Worm (Caenorhabditis elegans) whole organism, young adult: ENCODE measurements around the gene cdh-1.

Experiments
- B0035.1 ChIP-seq: sonication (generic microtip); optimal IDR thresholded peaks from 2 replicates; lab custom pipeline; 2016; ENCODE audit warnings: missing genetic modification characterization, mild to moderate bottlenecking, missing compliant biosample characterization, missing genotype, missing genetic modification reagents
- D2030.7 ChIP-seq: fragments of 200-800 bp; sonication (Bioruptor generic); IDR thresholded peaks from 2 replicates; pipeline ENCODE4 v1.3.6; 2022; ENCODE audit warnings: missing genetic modification reagents, missing genetic modification characterization, missing compliant biosample characterization
- F22D6.2 ChIP-seq: sonication (generic microtip); optimal IDR thresholded peaks from 2 replicates; lab custom pipeline; 2016; ENCODE audit warnings: mild to moderate bottlenecking, missing genetic modification characterization, missing compliant biosample characterization
- K11D2.4 ChIP-seq: fragments of 200-800 bp; sonication (Bioruptor generic); IDR thresholded peaks from 2 replicates; pipeline ENCODE4 v1.3.6; 2022; ENCODE audit warnings: missing genetic modification reagents, missing genetic modification characterization, missing compliant biosample characterization
- T26A5.8 ChIP-seq: sonication (generic microtip); optimal IDR thresholded peaks from 2 replicates; lab custom pipeline; 2016; ENCODE audit warnings: missing genetic modification characterization, missing compliant biosample characterization
- Y53F4B.3 ChIP-seq: fragments of 200-800 bp; sonication (Bioruptor generic); IDR thresholded peaks from 2 replicates; pipeline ENCODE4 v1.3.6; 2022; ENCODE audit warnings: missing genetic modification reagents, missing genetic modification characterization, missing compliant biosample characterization
- Y53G8AR.9 ChIP-seq: fragments of 200-800 bp; sonication (Bioruptor generic); conservative IDR thresholded peaks from 2 replicates; pipeline ENCODE4 v1.3.6; 2022; ENCODE audit warnings: missing genetic modification reagents, missing genetic modification characterization, missing compliant biosample characterization
- Y67H2A.10 ChIP-seq: fragments of 200-800 bp; sonication (Bioruptor generic); conservative IDR thresholded peaks from 2 replicates; pipeline ENCODE4 v1.3.6; 2022; ENCODE audit warnings: missing genetic modification reagents, missing genetic modification characterization, missing compliant biosample characterization
- ama-1 ChIP-seq, 3 experiments: fragments of 150-350 bp in 1 of 3; sonication (generic microtip) in 2 of 3; optimal IDR thresholded peaks; 2 replicates each; lab custom pipeline; 2014 to 2018; ENCODE audit warnings: missing biosample characterization in 2 of 3, missing genetic modification characterization in 2 of 3, missing genetic modification reagents in 2 of 3
- aptf-3 ChIP-seq: fragments of 200-800 bp; sonication (Bioruptor generic); IDR thresholded peaks from 2 replicates; pipeline ENCODE4 v1.3.6; 2022; ENCODE audit warnings: missing genetic modification characterization, missing compliant biosample characterization
- athp-1 ChIP-seq: sonication (generic microtip); optimal IDR thresholded peaks from 2 replicates; lab custom pipeline; 2017; ENCODE audit warnings: mild to moderate bottlenecking, missing genetic modification characterization, missing compliant biosample characterization
- cebp-1 ChIP-seq, 2 experiments: fragments of 200-800 bp in 1 of 2; sonication (Bioruptor generic) in 1 of 2; sonication (generic microtip) in 1 of 2; IDR thresholded peaks in 1 of 2; optimal IDR thresholded peaks in 1 of 2; 2 replicates each; pipeline versions ENCODE4 v1.3.6 to Lab custom; 2017 to 2022; ENCODE audit warnings: missing compliant biosample characterization in 2 of 2, missing genetic modification characterization in 2 of 2, mild to moderate bottlenecking in 1 of 2, missing genetic modification reagents in 1 of 2, moderate library complexity in 1 of 2
- cebp-2 ChIP-seq: fragments of 200-800 bp; sonication (Bioruptor generic); IDR thresholded peaks from 2 replicates; pipeline ENCODE4 v1.3.6; 2022; ENCODE audit warnings: missing genetic modification characterization, missing compliant biosample characterization
- ceh-100 ChIP-seq: fragments of 200-800 bp; sonication (Bioruptor generic); IDR thresholded peaks from 2 replicates; pipeline ENCODE4 v1.3.6; 2022; ENCODE audit warnings: missing genetic modification reagents, missing genetic modification characterization, missing compliant biosample characterization
- ceh-58 ChIP-seq: fragments of 200-800 bp; sonication (Bioruptor generic); IDR thresholded peaks from 2 replicates; pipeline ENCODE4 v1.3.6; 2022; ENCODE audit warnings: missing genetic modification characterization, missing compliant biosample characterization
- ceh-91 ChIP-seq: fragments of 200-800 bp; sonication (Bioruptor generic); IDR thresholded peaks from 2 replicates; pipeline ENCODE4 v1.3.6; 2022; ENCODE audit warnings: missing genetic modification reagents, missing genetic modification characterization, missing compliant biosample characterization
- chd-7 ChIP-seq: sonication (generic microtip); optimal IDR thresholded peaks from 2 replicates; lab custom pipeline; 2016; ENCODE audit warnings: mild to moderate bottlenecking, missing genetic modification characterization, moderate library complexity, missing compliant biosample characterization
- dpff-1 ChIP-seq: sonication (generic microtip); optimal IDR thresholded peaks from 2 replicates; lab custom pipeline; 2017; ENCODE audit warnings: mild to moderate bottlenecking, missing genetic modification characterization, missing compliant biosample characterization
- dpl-1 ChIP-seq: fragments of 150-350 bp; optimal IDR thresholded peaks from 2 replicates; lab custom pipeline; 2014; ENCODE audit warnings: missing biosample characterization, missing genetic modification reagents, missing genetic modification characterization
- efl-1 ChIP-seq: fragments of 150-350 bp; optimal IDR thresholded peaks from 2 replicates; lab custom pipeline; 2014; ENCODE audit warnings: missing biosample characterization, missing genetic modification reagents, missing genetic modification characterization
- fkh-3 ChIP-seq: sonication (generic microtip); optimal IDR thresholded peaks from 2 replicates; lab custom pipeline; 2016; ENCODE audit warnings: mild to moderate bottlenecking, missing genetic modification characterization, missing compliant biosample characterization
- hlh-12 ChIP-seq: sonication (generic microtip); optimal IDR thresholded peaks from 2 replicates; lab custom pipeline; 2016; ENCODE audit warnings: missing genetic modification characterization, missing compliant biosample characterization
- hmg-1.2 ChIP-seq: fragments of 200-800 bp; sonication (Bioruptor generic); IDR thresholded peaks from 2 replicates; pipeline ENCODE4 v1.3.6; 2022; ENCODE audit warnings: missing genetic modification reagents, missing genetic modification characterization, missing compliant biosample characterization
- hsf-1 ChIP-seq: fragments of 200-800 bp; sonication (Bioruptor generic); IDR thresholded peaks from 2 replicates; pipeline ENCODE4 v1.3.6; 2022; ENCODE audit warnings: missing genetic modification reagents, missing genetic modification characterization, missing compliant biosample characterization
- let-526 ChIP-seq: fragments of 200-800 bp; sonication (Bioruptor generic); IDR thresholded peaks from 2 replicates; pipeline ENCODE4 v1.3.6; 2022; ENCODE audit warnings: missing genetic modification reagents, missing genetic modification characterization, missing compliant biosample characterization
- lin-26 ChIP-seq: fragments of 200-800 bp; sonication (Bioruptor generic); IDR thresholded peaks from 2 replicates; pipeline ENCODE4 v1.3.6; 2022; ENCODE audit warnings: missing genetic modification reagents, missing genetic modification characterization, missing compliant biosample characterization
- madf-3 ChIP-seq: fragments of 200-800 bp; sonication (Bioruptor generic); IDR thresholded peaks from 2 replicates; pipeline ENCODE4 v1.3.6; 2022; ENCODE audit warnings: missing genetic modification reagents, missing genetic modification characterization, missing compliant biosample characterization
- nfya-2 ChIP-seq: fragments of 200-800 bp; sonication (Bioruptor generic); IDR thresholded peaks from 2 replicates; pipeline ENCODE4 v1.3.6; 2022; ENCODE audit warnings: missing genetic modification reagents, missing genetic modification characterization, missing compliant biosample characterization
- pbrm-1 ChIP-seq: fragments of 200-800 bp; sonication (Bioruptor generic); IDR thresholded peaks from 2 replicates; pipeline ENCODE4 v1.3.6; 2022; ENCODE audit warnings: missing genetic modification reagents, missing genetic modification characterization, missing compliant biosample characterization
- rec-8 ChIP-seq, 2 experiments: sonication (generic microtip); optimal IDR thresholded peaks; 2 replicates each; lab custom pipeline; 2016; ENCODE audit warnings: mild to moderate bottlenecking in 2 of 2, missing genetic modification characterization in 2 of 2, missing genetic modification reagents in 2 of 2, missing genotype in 2 of 2, missing biosample characterization in 1 of 2, missing compliant biosample characterization in 1 of 2, moderate library complexity in 1 of 2
- rpc-1 ChIP-seq, 2 experiments: fragments of 150-350 bp in 1 of 2; sonication (generic microtip) in 1 of 2; optimal IDR thresholded peaks; 2 replicates each; lab custom pipeline; 2014 to 2018; ENCODE audit warnings: missing biosample characterization in 1 of 2, missing genetic modification characterization in 1 of 2, missing genetic modification reagents in 1 of 2, missing genotype in 1 of 2
- snpc-1.3 ChIP-seq: sonication (generic microtip); optimal IDR thresholded peaks from 2 replicates; lab custom pipeline; 2017; ENCODE audit warnings: missing genetic modification characterization, mild to moderate bottlenecking, missing compliant biosample characterization, antibody characterized with exemption, moderate library complexity, missing genotype, missing genetic modification reagents; ENCODE audit not compliant: insufficient read depth
- tlf-1 ChIP-seq: fragments of 200-800 bp; sonication (Bioruptor generic); optimal IDR thresholded peaks from 2 replicates; lab custom pipeline; 2018; ENCODE audit warnings: mild to moderate bottlenecking, missing genetic modification characterization, missing compliant biosample characterization
- unc-130 ChIP-seq: sonication (generic microtip); optimal IDR thresholded peaks from 2 replicates; lab custom pipeline; 2016; ENCODE audit warnings: missing genetic modification reagents, missing genetic modification characterization, missing compliant biosample characterization
- xnd-1 ChIP-seq: sonication (generic microtip); optimal IDR thresholded peaks from 2 replicates; lab custom pipeline; 2016; ENCODE audit warnings: missing genotype, missing genetic modification reagents, missing genetic modification characterization, missing compliant biosample characterization
- zfh-2 ChIP-seq: fragments of 200-800 bp; sonication (Bioruptor generic); conservative IDR thresholded peaks from 2 replicates; pipeline ENCODE4 v1.3.6; 2022; ENCODE audit warnings: missing genetic modification reagents, missing genetic modification characterization, missing compliant biosample characterization
- ztf-3 ChIP-seq: fragments of 200-800 bp; sonication (Bioruptor generic); optimal IDR thresholded peaks from 2 replicates; lab custom pipeline; 2018; ENCODE audit warnings: mild to moderate bottlenecking, missing genetic modification characterization, missing compliant biosample characterization

Gene cdh-1

ce11 chrIII:2918655-2919054, 7.9 kb downstream of the cdh-1 start:
- no peak for TF ChIP-seq dpl-1

ce11 chrIII:2920281-2920680, 9.6 kb downstream of the cdh-1 start:
- TF ChIP-seq madf-3 (GFP tag; lab: Robert Waterston, UW) (no peak), zfh-2 (GFP tag; lab: Robert Waterston, UW) (peak; percentile 25; the same call in 1 of the 2 replicates), hmg-1.2 (GFP tag; lab: Robert Waterston, UW) (peak; percentile 73)

- TF ChIP-seq Y53G8AR.9 (GFP tag; lab: Robert Waterston, UW) = no peak
- TF ChIP-seq hmg-1.2 (GFP tag; lab: Robert Waterston, UW) = peak; percentile 23; the same call in 1 of the 2 replicates
Observed at ce11 chrIII:2920866-2921265, 10.2 kb downstream of the cdh-1 start.

ce11 chrIII:2923012-2923411, 12.3 kb downstream of the cdh-1 start, which contains the start of gene R10F2.4:
Gene R10F2.4, minus strand, starts transcription at chrIII:2923112.
- TF ChIP-seq rec-8 (tag; optimal IDR thresholded peaks at IDR 0.05; lab: Kevin White, UChicago) = no peak
- TF ChIP-seq D2030.7 (GFP tag; lab: Robert Waterston, UW) = no peak
- no peak for TF ChIP-seq rpc-1 (optimal IDR thresholded peaks at IDR 0.05; lab: Kevin White, UChicago)
- TF ChIP-seq rpc-1 (tag; optimal IDR thresholded peaks at IDR 0.05; lab: Kevin White, UChicago) = no peak
- TF ChIP-seq unc-130 (GFP tag; lab: Kevin White, UChicago) = no peak
- no peak for TF ChIP-seq cebp-2 (GFP tag; lab: Robert Waterston, UW)
- no peak for TF ChIP-seq F22D6.2 (tag; lab: Kevin White, UChicago)
- no peak for TF ChIP-seq aptf-3 (GFP tag; lab: Robert Waterston, UW)
- TF ChIP-seq pbrm-1 (GFP tag; lab: Robert Waterston, UW) = no peak
- TF ChIP-seq snpc-1.3 = no peak
- TF ChIP-seq, all 124 proteins: peak for 0

ce11 chrIII:2924658-2925057, 14.0 kb downstream of the cdh-1 start, which contains the start of gene R10F2.5:
Gene R10F2.5, minus strand, starts transcription at chrIII:2924758.
- no peak for TF ChIP-seq xnd-1 (tag; lab: Kevin White, UChicago)
- no peak for TF ChIP-seq ceh-91 (GFP tag; lab: Robert Waterston, UW)
- TF ChIP-seq ceh-100 (GFP tag; lab: Robert Waterston, UW) = no peak
- TF ChIP-seq efl-1 (GFP tag; lab: Kevin White, UChicago) = no peak
- TF ChIP-seq ceh-58 = no peak
- TF ChIP-seq snpc-1.3 = no peak
- TF ChIP-seq T26A5.8 (tag; lab: Kevin White, UChicago) = no peak
- TF ChIP-seq K11D2.4 (GFP tag; lab: Robert Waterston, UW) = no peak
- no peak for TF ChIP-seq lin-26
- TF ChIP-seq, all 124 proteins: peak for 0

ce11 chrIII:2937780-2938179, 27.1 kb downstream of the cdh-1 start:
- no peak for TF ChIP-seq fkh-3 (tag; lab: Kevin White, UChicago)
- TF ChIP-seq ceh-91 (GFP tag; lab: Robert Waterston, UW) = no peak

- TF ChIP-seq B0035.1 (tag; lab: Kevin White, UChicago) = no peak
- no peak for TF ChIP-seq let-526
- no peak for TF ChIP-seq hsf-1 (GFP tag; lab: Robert Waterston, UW)
- no peak for TF ChIP-seq hlh-12 (tag; lab: Kevin White, UChicago)
- no peak for TF ChIP-seq athp-1
- TF ChIP-seq ztf-3 = no peak
- TF ChIP-seq chd-7 = no peak
- no peak for TF ChIP-seq dpl-1
- no peak for TF ChIP-seq dpff-1 (tag; lab: Kevin White, UChicago)
- TF ChIP-seq tlf-1 (GFP tag; lab: Kevin White, UChicago) = no peak
- no peak for TF ChIP-seq cebp-1 (GFP tag; IDR thresholded peaks at IDR 0.05; lab: Robert Waterston, UW)
- TF ChIP-seq cebp-1 (tag; optimal IDR thresholded peaks at IDR 0.05; lab: Kevin White, UChicago) = no peak
- TF ChIP-seq ama-1 (optimal IDR thresholded peaks at IDR 0.05; lab: Kevin White, UChicago) = no peak
- TF ChIP-seq ama-1 (GFP tag; optimal IDR thresholded peaks at IDR 0.05; lab: Kevin White, UChicago) = no peak
- TF ChIP-seq xnd-1 (tag; lab: Kevin White, UChicago) = no peak
- no peak for TF ChIP-seq Y53F4B.3
- TF ChIP-seq Y67H2A.10 (GFP tag; lab: Robert Waterston, UW) = no peak
- TF ChIP-seq nfya-2 (GFP tag; lab: Robert Waterston, UW) = no peak
Observed at ce11 chrIII:2941578-2941977, 30.9 kb downstream of the cdh-1 start.
